Worm (Caenorhabditis elegans) whole organism, young adult: Measurements from ENCODE around the gene srd-49.

Experiments
- B0035.1 ChIP-seq: sonication (generic microtip); optimal IDR thresholded peaks from 2 replicates; lab custom pipeline; 2016; ENCODE audit warnings: missing genetic modification characterization, mild to moderate bottlenecking, missing compliant biosample characterization, missing genotype, missing genetic modification reagents
- C06A6.2 ChIP-seq: fragments of 200-800 bp; sonication (Bioruptor generic); conservative IDR thresholded peaks from 2 replicates; pipeline ENCODE4 v1.3.6; 2022; ENCODE audit warnings: missing genetic modification characterization, missing compliant biosample characterization
- C17E4.6 ChIP-seq: fragments of 200-800 bp; sonication (Bioruptor generic); IDR thresholded peaks from 2 replicates; pipeline ENCODE4 v1.3.6; 2022; ENCODE audit warnings: missing genetic modification reagents, missing genetic modification characterization, missing compliant biosample characterization
- F33H1.4 ChIP-seq: fragments of 200-800 bp; sonication (Bioruptor generic); IDR thresholded peaks from 2 replicates; pipeline ENCODE4 v1.3.6; 2022; ENCODE audit warnings: missing genetic modification reagents, missing genetic modification characterization, missing compliant biosample characterization
- T07F8.4 ChIP-seq: sonication (generic microtip); optimal IDR thresholded peaks from 2 replicates; lab custom pipeline; 2016; ENCODE audit warnings: mild to moderate bottlenecking, missing genetic modification characterization, moderate library complexity, missing compliant biosample characterization
- Y67H2A.10 ChIP-seq: fragments of 200-800 bp; sonication (Bioruptor generic); conservative IDR thresholded peaks from 2 replicates; pipeline ENCODE4 v1.3.6; 2022; ENCODE audit warnings: missing genetic modification reagents, missing genetic modification characterization, missing compliant biosample characterization
- Y79H2A.3 ChIP-seq: fragments of 200-800 bp; sonication (Bioruptor generic); conservative IDR thresholded peaks from 2 replicates; pipeline ENCODE4 v1.3.6; 2022; ENCODE audit warnings: missing genetic modification reagents, missing genetic modification characterization, missing compliant biosample characterization
- Y95B8A.8 ChIP-seq: fragments of 200-800 bp; sonication (Bioruptor generic); IDR thresholded peaks from 2 replicates; pipeline ENCODE4 v1.3.6; 2022; ENCODE audit warnings: missing genetic modification reagents, missing genetic modification characterization, missing compliant biosample characterization
- atf-7 ChIP-seq: sonication (generic microtip); optimal IDR thresholded peaks from 2 replicates; lab custom pipeline; 2017; ENCODE audit warnings: mild to moderate bottlenecking, missing genetic modification characterization, missing compliant biosample characterization
- athp-1 ChIP-seq: sonication (generic microtip); optimal IDR thresholded peaks from 2 replicates; lab custom pipeline; 2017; ENCODE audit warnings: mild to moderate bottlenecking, missing genetic modification characterization, missing compliant biosample characterization
- attf-6 ChIP-seq: fragments of 200-800 bp; sonication (Bioruptor generic); IDR thresholded peaks from 2 replicates; pipeline ENCODE4 v1.3.6; 2022; ENCODE audit warnings: missing genetic modification reagents, missing genetic modification characterization, missing compliant biosample characterization
- bed-2 ChIP-seq: fragments of 200-800 bp; sonication (Bioruptor generic); IDR thresholded peaks from 2 replicates; pipeline ENCODE4 v1.3.6; 2022; ENCODE audit warnings: missing genetic modification reagents, missing genetic modification characterization, missing compliant biosample characterization
- cebp-1 ChIP-seq, 2 experiments: fragments of 200-800 bp in 1 of 2; sonication (Bioruptor generic) in 1 of 2; sonication (generic microtip) in 1 of 2; IDR thresholded peaks in 1 of 2; optimal IDR thresholded peaks in 1 of 2; 2 replicates each; pipeline versions ENCODE4 v1.3.6 to Lab custom; 2017 to 2022; ENCODE audit warnings: missing compliant biosample characterization in 2 of 2, missing genetic modification characterization in 2 of 2, mild to moderate bottlenecking in 1 of 2, missing genetic modification reagents in 1 of 2, moderate library complexity in 1 of 2
- ceh-40 ChIP-seq: fragments of 200-800 bp; sonication (Bioruptor generic); IDR thresholded peaks from 2 replicates; pipeline ENCODE4 v1.3.6; 2022; ENCODE audit warnings: missing genetic modification characterization, missing compliant biosample characterization
- dox-1 ChIP-seq: fragments of 200-800 bp; sonication (Bioruptor generic); IDR thresholded peaks from 2 replicates; pipeline ENCODE4 v1.3.6; 2022; ENCODE audit warnings: missing genetic modification reagents, missing genetic modification characterization, missing compliant biosample characterization
- hlh-26 ChIP-seq: fragments of 200-800 bp; sonication (Bioruptor generic); conservative IDR thresholded peaks from 2 replicates; pipeline ENCODE4 v1.3.6; 2022; ENCODE audit warnings: missing genetic modification reagents, missing genetic modification characterization, missing compliant biosample characterization
- hmg-1.2 ChIP-seq: fragments of 200-800 bp; sonication (Bioruptor generic); IDR thresholded peaks from 2 replicates; pipeline ENCODE4 v1.3.6; 2022; ENCODE audit warnings: missing genetic modification reagents, missing genetic modification characterization, missing compliant biosample characterization
- lin-35 ChIP-seq, 3 experiments: fragments of 150-350 bp in 2 of 3; sonication (generic microtip) in 1 of 3; optimal IDR thresholded peaks; 2 replicates each; lab custom pipeline; 2014 to 2018; ENCODE audit warnings: missing biosample characterization in 3 of 3, missing genetic modification characterization in 3 of 3, missing genetic modification reagents in 3 of 3
- lin-40 ChIP-seq: sonication (generic microtip); optimal IDR thresholded peaks from 2 replicates; lab custom pipeline; 2016; ENCODE audit warnings: missing genetic modification characterization, mild to moderate bottlenecking, missing compliant biosample characterization, missing genotype, missing genetic modification reagents
- lin-54 ChIP-seq: fragments of 200-800 bp; sonication (Bioruptor generic); optimal IDR thresholded peaks from 2 replicates; lab custom pipeline; 2018; ENCODE audit warnings: mild to moderate bottlenecking, missing genetic modification characterization, missing compliant biosample characterization
- madf-10 ChIP-seq: sonication (generic microtip); optimal IDR thresholded peaks from 2 replicates; lab custom pipeline; 2016; ENCODE audit warnings: mild to moderate bottlenecking, missing genetic modification characterization, missing compliant biosample characterization
- madf-8 ChIP-seq: fragments of 200-800 bp; sonication (Bioruptor generic); conservative IDR thresholded peaks from 2 replicates; pipeline ENCODE4 v1.3.6; 2022; ENCODE audit warnings: missing genetic modification reagents, missing genetic modification characterization, missing compliant biosample characterization
- mel-28 ChIP-seq: sonication (generic microtip); optimal IDR thresholded peaks from 2 replicates; lab custom pipeline; 2016; ENCODE audit warnings: borderline replicate concordance, mild to moderate bottlenecking, missing genetic modification characterization, missing compliant biosample characterization
- nhr-80 ChIP-seq: sonication (generic microtip); optimal IDR thresholded peaks from 2 replicates; lab custom pipeline; 2016; ENCODE audit warnings: missing genetic modification characterization, missing compliant biosample characterization
- rcor-1 ChIP-seq: fragments of 200-800 bp; sonication (Bioruptor generic); IDR thresholded peaks from 2 replicates; pipeline ENCODE4 v1.3.6; 2022; ENCODE audit warnings: missing genetic modification reagents, missing genetic modification characterization, missing compliant biosample characterization
- rpc-1 ChIP-seq, 2 experiments: fragments of 150-350 bp in 1 of 2; sonication (generic microtip) in 1 of 2; optimal IDR thresholded peaks; 2 replicates each; lab custom pipeline; 2014 to 2018; ENCODE audit warnings: missing biosample characterization in 1 of 2, missing genetic modification characterization in 1 of 2, missing genetic modification reagents in 1 of 2, missing genotype in 1 of 2
- snpc-1.1 ChIP-seq: sonication (generic microtip); optimal IDR thresholded peaks from 2 replicates; lab custom pipeline; 2017; ENCODE audit warnings: missing genetic modification characterization, mild to moderate bottlenecking, missing compliant biosample characterization, antibody characterized with exemption, moderate library complexity, missing genotype, missing genetic modification reagents; ENCODE audit not compliant: insufficient read depth
- unc-62 ChIP-seq: fragments of 150-350 bp; optimal IDR thresholded peaks from 2 replicates; lab custom pipeline; 2014; ENCODE audit warnings: missing biosample characterization, missing genetic modification reagents, missing genetic modification characterization
- zfh-2 ChIP-seq: fragments of 200-800 bp; sonication (Bioruptor generic); conservative IDR thresholded peaks from 2 replicates; pipeline ENCODE4 v1.3.6; 2022; ENCODE audit warnings: missing genetic modification reagents, missing genetic modification characterization, missing compliant biosample characterization
- ztf-26 ChIP-seq: sonication (generic microtip); optimal IDR thresholded peaks from 2 replicates; lab custom pipeline; 2017; ENCODE audit warnings: missing genetic modification characterization, missing compliant biosample characterization
- ztf-6 ChIP-seq: fragments of 200-800 bp; sonication (Bioruptor generic); IDR thresholded peaks from 2 replicates; pipeline ENCODE4 v1.3.6; 2022; ENCODE audit warnings: missing genetic modification reagents, missing genetic modification characterization, missing compliant biosample characterization

Gene srd-49

DNA sequence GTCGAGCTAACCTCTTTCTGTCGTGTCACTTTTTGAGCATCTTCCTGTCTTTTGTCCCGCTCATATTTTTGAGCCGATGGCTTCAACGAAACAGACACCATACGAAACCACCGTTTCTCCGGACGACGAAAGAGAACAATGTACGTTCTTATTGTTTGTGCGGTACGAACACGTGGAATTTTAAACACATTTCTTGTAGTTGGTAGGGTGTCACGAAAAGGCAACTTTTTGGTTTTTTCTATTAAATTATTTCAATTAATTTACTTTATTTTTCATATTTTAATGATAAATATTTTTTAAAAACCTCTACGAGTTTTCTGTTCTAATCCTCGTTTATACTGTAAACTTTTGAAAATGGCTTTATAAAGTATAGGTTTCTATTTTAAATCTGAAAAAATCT lies 3.3 kb upstream of the srd-49 start, which contains the start of gene R04B5.11:
R04B5.11 (minus strand) TSS at position 101 of the 400 bp plus-strand sequence.
- no peak for TF ChIP-seq T07F8.4 (tag; lab: Kevin White, UChicago)
- TF ChIP-seq mel-28, result no peak
- TF ChIP-seq rcor-1 (GFP tag; lab: Robert Waterston, UW), result no peak
- TF ChIP-seq zfh-2, result no peak

DNA sequence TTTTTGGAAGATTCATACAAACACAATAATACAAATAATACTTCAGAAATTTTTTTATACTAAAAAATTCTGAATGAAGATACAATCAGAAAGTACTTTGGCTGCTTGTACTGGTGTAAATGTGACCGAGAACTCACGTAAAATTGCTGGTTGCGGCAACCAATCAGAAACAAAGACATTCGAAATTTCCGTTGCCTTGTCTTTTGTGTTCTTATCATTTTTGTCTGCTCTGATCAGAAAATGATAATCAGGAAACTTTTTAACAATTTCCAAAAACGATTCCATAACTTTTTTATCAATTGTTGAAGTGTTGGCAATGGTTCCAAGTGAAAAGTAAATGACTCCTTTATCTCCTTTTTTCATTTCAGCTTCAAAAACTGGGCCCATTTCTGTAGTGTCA lies 2.5 kb downstream of the srd-49 start:
- TF ChIP-seq hmg-1.2 (GFP tag; lab: Robert Waterston, UW), result no peak
- TF ChIP-seq Y67H2A.10 (GFP tag; lab: Robert Waterston, UW), result no peak
- TF ChIP-seq nhr-80, result peak; percentile 62

DNA sequence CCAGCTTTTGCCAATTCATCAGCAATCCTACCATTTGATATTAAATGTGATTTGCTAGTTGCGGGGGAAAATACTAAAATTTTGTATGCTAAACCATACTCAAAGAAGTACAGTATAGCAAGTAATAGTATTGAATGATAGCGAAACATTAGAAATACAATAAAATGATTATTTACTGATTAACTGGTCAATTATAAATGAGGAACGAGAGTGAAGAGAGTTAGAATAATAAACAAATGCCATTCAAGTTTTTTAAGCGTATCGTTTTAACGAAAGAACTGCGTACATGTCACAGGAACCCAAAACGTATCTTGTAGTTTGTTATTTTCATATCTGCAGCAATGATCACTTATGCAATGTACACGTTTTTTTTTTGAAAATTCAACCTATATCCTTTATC lies 4.0 kb downstream of the srd-49 start, which contains the start of gene ugt-47:
ugt-47 (minus strand) TSS at position 169 of the 400 bp plus-strand sequence.
- TF ChIP-seq F33H1.4 (no peak), B0035.1 (tag; lab: Kevin White, UChicago) (no peak), C17E4.6 (GFP tag; lab: Robert Waterston, UW) (no peak), rcor-1 (GFP tag; lab: Robert Waterston, UW) (no peak), nhr-80 (peak; percentile 52), cebp-1 (GFP tag; IDR thresholded peaks at IDR 0.05; lab: Robert Waterston, UW) (no peak), cebp-1 (tag; optimal IDR thresholded peaks at IDR 0.05; lab: Kevin White, UChicago) (no peak), ztf-26 (tag; lab: Kevin White, UChicago) (no peak), unc-62 (peak; percentile 14), C06A6.2 (GFP tag; lab: Robert Waterston, UW) (no peak)

ce11 chrV:10101916-10102315 lies 7.4 kb downstream of the srd-49 start, which contains the start of gene C08B6.14:
Gene C08B6.14 (minus strand): TSS chrV:10102016.
- TF ChIP-seq ztf-6 (GFP tag; lab: Robert Waterston, UW), result no peak
- no peak for TF ChIP-seq Y79H2A.3
- no peak for TF ChIP-seq dox-1 (GFP tag; lab: Robert Waterston, UW)
- TF ChIP-seq ceh-40, result no peak
- no peak for TF ChIP-seq madf-10 (tag; lab: Kevin White, UChicago)
- no peak for TF ChIP-seq rpc-1 (optimal IDR thresholded peaks at IDR 0.05; lab: Kevin White, UChicago)
- no peak for TF ChIP-seq rpc-1 (tag; optimal IDR thresholded peaks at IDR 0.05; lab: Kevin White, UChicago)
- no peak for TF ChIP-seq cebp-1 (GFP tag; IDR thresholded peaks at IDR 0.05; lab: Robert Waterston, UW)
- TF ChIP-seq cebp-1 (tag; optimal IDR thresholded peaks at IDR 0.05; lab: Kevin White, UChicago), result no peak
- no peak for TF ChIP-seq snpc-1.1 (tag; lab: Kevin White, UChicago)
- no peak for TF ChIP-seq madf-8 (GFP tag; lab: Robert Waterston, UW)
- no peak for TF ChIP-seq atf-7 (tag; lab: Kevin White, UChicago)
- TF ChIP-seq lin-35 (GFP tag; optimal IDR thresholded peaks at IDR 0.05; lab: Kevin White, UChicago), result no peak
- TF ChIP-seq Y95B8A.8, result no peak
- no peak for TF ChIP-seq lin-40 (tag; lab: Kevin White, UChicago)
- TF ChIP-seq bed-2, result no peak
- TF ChIP-seq attf-6 (GFP tag; lab: Robert Waterston, UW), result no peak

ce11 chrV:10103811-10104210 lies 9.3 kb downstream of the srd-49 start:
- TF ChIP-seq nhr-80 (peak; percentile 9), athp-1 (tag; lab: Kevin White, UChicago) (no peak), hlh-26 (no peak), lin-54 (GFP tag; lab: Kevin White, UChicago) (no peak)
